Worm (Caenorhabditis elegans) whole organism, L4 larva: ENCODE measurements around the gene H01G02.1.

Experiments
- F26F4.8 ChIP-seq: fragments of 200-800 bp; sonication (Bioruptor generic); conservative IDR thresholded peaks from 2 replicates; pipeline ENCODE4 v1.3.6; 2022; ENCODE audit warnings: missing genetic modification characterization, missing compliant biosample characterization
- F49E8.2 ChIP-seq: sonication (generic microtip); optimal IDR thresholded peaks from 2 replicates; lab custom pipeline; 2016; ENCODE audit warnings: missing compliant biosample characterization, mild to moderate bottlenecking, missing genetic modification characterization, borderline replicate concordance
- R02D3.7 ChIP-seq: fragments of 150-350 bp; sonication (generic microtip); optimal IDR thresholded peaks from 3 replicates; lab custom pipeline; 2014; ENCODE audit warnings: missing biosample characterization, missing genetic modification characterization
- T26A8.4 ChIP-seq: fragments of 200-800 bp; sonication (Bioruptor generic); IDR thresholded peaks from 2 replicates; pipeline ENCODE4 v1.3.6; 2022; ENCODE audit warnings: missing genetic modification characterization, missing compliant biosample characterization
- Y105C5A.15 ChIP-seq: fragments of 200-800 bp; sonication (Bioruptor generic); IDR thresholded peaks from 2 replicates; pipeline ENCODE4 v1.3.6; 2022; ENCODE audit warnings: missing genetic modification characterization, missing compliant biosample characterization
- Y75B8A.6 ChIP-seq: fragments of 200-800 bp; sonication (Bioruptor generic); IDR thresholded peaks from 2 replicates; pipeline ENCODE4 v1.3.6; 2022; ENCODE audit warnings: missing genetic modification reagents, missing genetic modification characterization, missing compliant biosample characterization
- aha-1 ChIP-seq: fragments of 150-350 bp; peaks from one replicate; lab custom pipeline; 2014; ENCODE audit warnings: missing biosample characterization, missing genetic modification characterization
- aly-2 ChIP-seq: sonication (generic microtip); optimal IDR thresholded peaks from 2 replicates; lab custom pipeline; 2018; ENCODE audit warnings: missing biosample characterization, missing genetic modification characterization
- ama-1 ChIP-seq: fragments of 150-350 bp; optimal IDR thresholded peaks from 2 replicates; lab custom pipeline; 2014; ENCODE audit warnings: inconsistent platforms, mixed read lengths
- attf-4 ChIP-seq: sonication (generic microtip); optimal IDR thresholded peaks from 3 replicates; lab custom pipeline; 2017; ENCODE audit warnings: missing biosample characterization, missing genetic modification characterization
- ceh-28 ChIP-seq: fragments of 150-350 bp; optimal IDR thresholded peaks from 2 replicates; lab custom pipeline; 2014; ENCODE audit warnings: missing biosample characterization, missing genetic modification reagents, missing genetic modification characterization
- ceh-32 ChIP-seq: sonication (generic microtip); optimal IDR thresholded peaks from 2 replicates; lab custom pipeline; 2016; ENCODE audit warnings: mild to moderate bottlenecking, missing genetic modification characterization, missing compliant biosample characterization; ENCODE audit not compliant: poor library complexity
- ceh-44 ChIP-seq: fragments of 200-800 bp; sonication (Bioruptor generic); IDR thresholded peaks from 2 replicates; pipeline ENCODE4 v1.3.6; 2022; ENCODE audit warnings: missing genetic modification reagents, missing genetic modification characterization, missing compliant biosample characterization
- ces-1 ChIP-seq: fragments of 150-350 bp; sonication (generic microtip); optimal IDR thresholded peaks from 4 replicates; lab custom pipeline; 2014; ENCODE audit warnings: missing biosample characterization, missing genetic modification reagents, missing genetic modification characterization
- cey-2 ChIP-seq: sonication (generic microtip); optimal IDR thresholded peaks from 3 replicates; lab custom pipeline; 2017; ENCODE audit warnings: missing genetic modification characterization, mild to moderate bottlenecking, missing compliant biosample characterization, antibody characterized with exemption, borderline replicate concordance; ENCODE audit not compliant: insufficient read depth
- daf-12 ChIP-seq: fragments of 150-350 bp; optimal IDR thresholded peaks from 2 replicates; lab custom pipeline; 2014; ENCODE audit warnings: missing biosample characterization, missing genetic modification reagents, missing genetic modification characterization
- daf-16 ChIP-seq, 3 experiments: sonication (generic microtip); optimal IDR thresholded peaks; 2 replicates each; lab custom pipeline; 2016 to 2017; ENCODE audit warnings: missing genetic modification characterization in 3 of 3, missing genetic modification reagents in 3 of 3, mild to moderate bottlenecking in 2 of 3, missing compliant biosample characterization in 2 of 3, missing biosample characterization in 1 of 3, moderate library complexity in 1 of 3
- daf-8 ChIP-seq: fragments of 200-800 bp; sonication (Bioruptor generic); IDR thresholded peaks from 2 replicates; pipeline ENCODE4 v1.3.6; 2022; ENCODE audit warnings: missing genetic modification characterization, missing compliant biosample characterization
- dpl-1 ChIP-seq: fragments of 150-350 bp; optimal IDR thresholded peaks from 2 replicates; lab custom pipeline; 2014; ENCODE audit warnings: missing biosample characterization, missing genetic modification reagents, missing genetic modification characterization
- fkh-10 ChIP-seq: fragments of 150-350 bp; optimal IDR thresholded peaks from 2 replicates; lab custom pipeline; 2014; ENCODE audit warnings: missing biosample characterization, missing genetic modification reagents, missing genetic modification characterization
- hlh-11 ChIP-seq: fragments of 200-800 bp; sonication (Bioruptor generic); optimal IDR thresholded peaks from 2 replicates; lab custom pipeline; 2018; ENCODE audit warnings: mild to moderate bottlenecking, missing genetic modification characterization, missing compliant biosample characterization
- hlh-30 ChIP-seq: sonication (generic microtip); optimal IDR thresholded peaks from 2 replicates; lab custom pipeline; 2017; ENCODE audit warnings: antibody characterized with exemption, mild to moderate bottlenecking, missing genetic modification characterization, missing compliant biosample characterization; ENCODE audit not compliant: insufficient read depth
- hmg-1.1 ChIP-seq: fragments of 200-800 bp; sonication (Bioruptor generic); IDR thresholded peaks from 2 replicates; pipeline ENCODE4 v1.3.6; 2022; ENCODE audit warnings: missing genetic modification reagents, missing genetic modification characterization, missing compliant biosample characterization
- jun-1 ChIP-seq: fragments of 150-350 bp; optimal IDR thresholded peaks from 2 replicates; lab custom pipeline; 2014; ENCODE audit warnings: missing biosample characterization, missing genetic modification reagents, missing genetic modification characterization
- lim-7 ChIP-seq: fragments of 200-800 bp; sonication (Bioruptor generic); IDR thresholded peaks from 2 replicates; pipeline ENCODE4 v1.3.6; 2022; ENCODE audit warnings: missing genetic modification characterization, missing compliant biosample characterization
- lin-1 ChIP-seq: fragments of 200-800 bp; sonication (Bioruptor generic); IDR thresholded peaks from 2 replicates; pipeline ENCODE4 v1.3.6; 2022; ENCODE audit warnings: missing genetic modification reagents, missing genetic modification characterization, missing compliant biosample characterization
- lin-13 ChIP-seq: fragments of 150-350 bp; optimal IDR thresholded peaks from 2 replicates; lab custom pipeline; 2014; ENCODE audit warnings: missing biosample characterization, missing genetic modification reagents, missing genetic modification characterization
- lin-29 ChIP-seq: fragments of 200-800 bp; sonication (Bioruptor generic); IDR thresholded peaks from 2 replicates; pipeline ENCODE4 v1.3.6; 2022; ENCODE audit warnings: missing genetic modification reagents, missing genetic modification characterization, missing compliant biosample characterization
- lir-3 ChIP-seq: sonication (generic microtip); optimal IDR thresholded peaks from 2 replicates; lab custom pipeline; 2016; ENCODE audit warnings: mild to moderate bottlenecking, missing genetic modification characterization, missing compliant biosample characterization
- mep-1 ChIP-seq: fragments of 150-350 bp; sonication (generic microtip); optimal IDR thresholded peaks from 3 replicates; lab custom pipeline; 2014; ENCODE audit warnings: missing biosample characterization, missing genetic modification characterization
- mes-2 ChIP-seq: sonication (generic microtip); optimal IDR thresholded peaks from 2 replicates; lab custom pipeline; 2016; ENCODE audit warnings: missing genotype, mild to moderate bottlenecking, missing genetic modification characterization, missing compliant biosample characterization; ENCODE audit not compliant: poor library complexity, severe bottlenecking
- nhr-102 ChIP-seq: sonication (generic microtip); optimal IDR thresholded peaks from 2 replicates; lab custom pipeline; 2016; ENCODE audit warnings: mild to moderate bottlenecking, missing genetic modification characterization, moderate library complexity, missing compliant biosample characterization
- nhr-11 ChIP-seq: fragments of 150-350 bp; optimal IDR thresholded peaks from 2 replicates; lab custom pipeline; 2014; ENCODE audit warnings: missing biosample characterization, missing genetic modification characterization
- nhr-28 ChIP-seq: fragments of 150-350 bp; optimal IDR thresholded peaks from 2 replicates; lab custom pipeline; 2014; ENCODE audit warnings: missing biosample characterization, missing genetic modification characterization
- nhr-41 ChIP-seq: fragments of 200-800 bp; sonication (Bioruptor generic); IDR thresholded peaks from 2 replicates; pipeline ENCODE4 v1.3.6; 2022; ENCODE audit warnings: missing genetic modification reagents, missing genetic modification characterization, missing compliant biosample characterization
- nhr-42 ChIP-seq: fragments of 200-800 bp; sonication (Bioruptor generic); IDR thresholded peaks from 2 replicates; pipeline ENCODE4 v1.3.6; 2022; ENCODE audit warnings: missing genetic modification characterization, missing compliant biosample characterization
- nhr-48 ChIP-seq: sonication (generic microtip); optimal IDR thresholded peaks from 2 replicates; lab custom pipeline; 2016; ENCODE audit warnings: mild to moderate bottlenecking, missing genetic modification characterization, missing compliant biosample characterization
- nhr-76 ChIP-seq: fragments of 150-350 bp; optimal IDR thresholded peaks from 2 replicates; lab custom pipeline; 2014; ENCODE audit warnings: missing biosample characterization, missing genetic modification characterization
- nhr-77 ChIP-seq: fragments of 150-350 bp; optimal IDR thresholded peaks from 2 replicates; lab custom pipeline; 2014; ENCODE audit warnings: missing biosample characterization, missing genetic modification characterization
- pha-4 ChIP-seq, 2 experiments: fragments of 150-350 bp in 1 of 2; fragments of 200-800 bp in 1 of 2; sonication (Bioruptor generic) in 1 of 2; IDR thresholded peaks in 1 of 2; optimal IDR thresholded peaks in 1 of 2; 2 replicates each; pipeline versions ENCODE4 v1.3.6 to Lab custom; 2014 to 2022; ENCODE audit warnings: missing genetic modification characterization in 2 of 2, missing genetic modification reagents in 2 of 2, missing biosample characterization in 1 of 2, missing compliant biosample characterization in 1 of 2
- php-3 ChIP-seq: fragments of 200-800 bp; sonication (Bioruptor generic); IDR thresholded peaks from 2 replicates; pipeline ENCODE4 v1.3.6; 2022; ENCODE audit warnings: missing genetic modification reagents, missing genetic modification characterization, missing compliant biosample characterization
- sdz-12 ChIP-seq: fragments of 200-800 bp; sonication (Bioruptor generic); optimal IDR thresholded peaks from 2 replicates; lab custom pipeline; 2018; ENCODE audit warnings: mild to moderate bottlenecking, missing genetic modification characterization, missing compliant biosample characterization
- snpc-4 ChIP-seq: fragments of 150-350 bp; optimal IDR thresholded peaks from 2 replicates; lab custom pipeline; 2014; ENCODE audit warnings: missing biosample characterization, missing genetic modification characterization
- spr-3 ChIP-seq: fragments of 200-800 bp; sonication (Bioruptor generic); optimal IDR thresholded peaks from 2 replicates; lab custom pipeline; 2018; ENCODE audit warnings: mild to moderate bottlenecking, missing genetic modification characterization, missing compliant biosample characterization
- tag-97 ChIP-seq: fragments of 200-800 bp; sonication (Bioruptor generic); IDR thresholded peaks from 2 replicates; pipeline ENCODE4 v1.3.6; 2022; ENCODE audit warnings: missing genetic modification characterization, missing compliant biosample characterization
- unc-39 ChIP-seq: sonication (generic microtip); optimal IDR thresholded peaks from 2 replicates; lab custom pipeline; 2017; ENCODE audit warnings: missing biosample characterization, missing genetic modification characterization
- zfp-3 ChIP-seq: fragments of 200-800 bp; sonication (Bioruptor generic); conservative IDR thresholded peaks from 2 replicates; pipeline ENCODE4 v1.3.6; 2022; ENCODE audit warnings: missing genetic modification reagents, missing genetic modification characterization, missing compliant biosample characterization
- zip-2 ChIP-seq: fragments of 150-350 bp; optimal IDR thresholded peaks from 2 replicates; lab custom pipeline; 2014; ENCODE audit warnings: missing biosample characterization, missing genetic modification characterization
- ztf-11 ChIP-seq: fragments of 150-350 bp; optimal IDR thresholded peaks from 2 replicates; lab custom pipeline; 2014; ENCODE audit warnings: missing biosample characterization, missing genetic modification characterization

Gene H01G02.1

DNA sequence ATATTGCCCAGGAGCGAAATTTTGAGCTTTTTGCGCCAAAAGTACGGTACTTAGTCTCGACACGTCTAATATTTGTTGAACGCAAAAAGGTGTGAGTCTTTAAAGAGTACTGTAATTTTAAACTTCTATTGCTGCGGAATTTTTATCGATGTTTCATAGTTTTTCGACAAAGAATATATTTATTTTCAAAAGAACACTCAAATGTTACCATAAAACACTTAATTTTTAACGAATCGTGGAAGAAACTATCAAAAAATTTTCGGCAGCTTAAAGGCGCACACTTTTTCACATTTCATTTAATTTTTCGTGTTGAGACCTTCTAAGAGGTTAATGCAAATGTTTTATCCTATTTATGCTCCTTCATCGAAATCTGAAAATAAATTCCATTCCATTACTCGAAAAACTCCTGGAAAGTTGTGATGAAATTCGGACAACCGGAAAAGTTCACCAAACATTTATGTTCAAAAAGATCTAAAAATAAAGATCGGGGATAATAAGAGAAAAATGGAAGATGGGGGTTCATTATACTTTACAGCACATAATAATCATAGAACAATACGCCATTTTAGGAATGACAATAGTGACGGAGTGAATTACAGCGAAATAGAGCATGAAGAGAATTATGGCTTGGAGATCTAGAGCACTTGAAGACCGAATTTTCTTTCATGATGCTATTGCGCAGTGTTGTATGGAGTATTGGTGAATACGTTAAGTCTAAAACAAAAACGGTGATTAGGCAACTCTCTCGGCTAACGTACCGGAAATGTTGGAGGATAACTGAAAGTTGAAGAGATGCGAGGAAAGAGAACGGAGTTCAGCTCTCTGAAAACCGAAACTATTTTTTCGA, 16.3 kb upstream of the H01G02.1 start (continued):
- TF ChIP-seq pha-4 (GFP tag; IDR thresholded peaks at IDR 0.05; lab: Robert Waterston, UW) (peak; percentile 13; the same call in 1 of the 2 replicates), pha-4 (tag; optimal IDR thresholded peaks at IDR 0.05; lab: Kevin White, UChicago) (no peak), hlh-30 (tag; lab: Kevin White, UChicago) (no peak), hlh-11 (tag; lab: Kevin White, UChicago) (peak; percentile 11), nhr-28 (tag; lab: Kevin White, UChicago) (no peak), snpc-4 (tag; lab: Kevin White, UChicago) (no peak), lir-3 (tag; lab: Kevin White, UChicago) (no peak), ztf-11 (tag; lab: Kevin White, UChicago) (no peak), aly-2 (tag; lab: Kevin White, UChicago) (no peak), dpl-1 (GFP tag; lab: Kevin White, UChicago) (no peak), nhr-42 (GFP tag; lab: Robert Waterston, UW) (no peak), Y105C5A.15 (GFP tag; lab: Robert Waterston, UW) (0 out of 2 replicates have a peak, but pooled peaks have one; percentile 44), nhr-102 (tag; lab: Kevin White, UChicago) (no peak), spr-3 (GFP tag; lab: Kevin White, UChicago) (no peak), nhr-48 (no peak), lin-29 (no peak), cey-2 (tag; lab: Kevin White, UChicago) (no peak), nhr-77 (tag; lab: Kevin White, UChicago) (no peak), R02D3.7 (tag; lab: Kevin White, UChicago) (no peak), F26F4.8 (GFP tag; lab: Robert Waterston, UW) (no peak), mep-1 (tag; lab: Kevin White, UChicago) (no peak), ama-1 (lab: Kevin White, UChicago) (peak; percentile 82), aha-1 (tag; lab: Kevin White, UChicago) (peak; percentile 54), ceh-32 (tag; lab: Kevin White, UChicago) (no peak), nhr-41 (GFP tag; lab: Robert Waterston, UW) (no peak), lim-7 (GFP tag; lab: Robert Waterston, UW) (no peak), daf-8 (GFP tag; lab: Robert Waterston, UW) (no peak), nhr-11 (tag; lab: Kevin White, UChicago) (no peak), daf-16 (GFP tag; optimal IDR thresholded peaks at IDR 0.05; lab: Kevin White, UChicago) (no peak), daf-16 (tag; optimal IDR thresholded peaks at IDR 0.05; lab: Kevin White, UChicago) (no peak), sdz-12 (GFP tag; lab: Kevin White, UChicago) (no peak), Y75B8A.6 (GFP tag; lab: Robert Waterston, UW) (no peak), nhr-76 (tag; lab: Kevin White, UChicago) (no peak), mes-2 (tag; lab: Kevin White, UChicago) (peak; percentile 31), fkh-10 (no peak), zip-2 (tag; lab: Kevin White, UChicago) (no peak), php-3 (GFP tag; lab: Robert Waterston, UW) (no peak), lin-1 (GFP tag; lab: Robert Waterston, UW) (peak; percentile 33; the same call in 1 of the 2 replicates), daf-12 (tag; lab: Kevin White, UChicago) (no peak), ces-1 (GFP tag; lab: Kevin White, UChicago) (no peak), zfp-3 (GFP tag; lab: Robert Waterston, UW) (no peak; the same call in 1 of the 2 replicates), hmg-1.1 (GFP tag; lab: Robert Waterston, UW) (no peak), tag-97 (GFP tag; lab: Robert Waterston, UW) (no peak), unc-39 (no peak), lin-13 (GFP tag; lab: Kevin White, UChicago) (peak; percentile 44), F49E8.2 (peak; percentile 67), ceh-28 (no peak), T26A8.4 (GFP tag; lab: Robert Waterston, UW) (no peak; the same call in 1 of the 2 replicates), jun-1 (tag; lab: Kevin White, UChicago) (no peak), attf-4 (tag; lab: Kevin White, UChicago) (no peak), ceh-44 (GFP tag; lab: Robert Waterston, UW) (no peak)
